Fruit fly (Drosophila melanogaster) whole organism, embryonic: Measurements from ENCODE around the gene Cyp12a5.
A peak's percentile ranks its signal among the peaks of the same experiment; 100 is the strongest.

ENCODE experiments used
- Aef1 ChIP-seq: fragments of 200-800 bp; sonication (Bioruptor generic); IDR thresholded peaks from 3 replicates; pipeline ENCODE4 v1.3.6; 2022; ENCODE audit warnings: missing biosample characterization, missing genetic modification characterization
- Atf3 ChIP-seq: fragments of 200-800 bp; sonication (Bioruptor generic); optimal IDR thresholded peaks from 3 replicates; lab custom pipeline; 2016; ENCODE audit warnings: missing biosample characterization, missing genetic modification characterization
- CG11504 ChIP-seq: fragments of 200-800 bp; sonication (Bioruptor generic); optimal IDR thresholded peaks from 3 replicates; lab custom pipeline; 2019; ENCODE audit warnings: missing biosample characterization, mild to moderate bottlenecking, missing genetic modification characterization, moderate library complexity
- CG12391 ChIP-seq: fragments of 200-800 bp; sonication (Bioruptor generic); optimal IDR thresholded peaks from 3 replicates; lab custom pipeline; 2018; ENCODE audit warnings: missing biosample characterization, mild to moderate bottlenecking, missing genetic modification characterization, moderate library complexity
- CG13287 ChIP-seq: fragments of 200-800 bp; sonication (Bioruptor generic); IDR thresholded peaks from 2 replicates; pipeline ENCODE4 v1.3.6; 2022; ENCODE audit warnings: missing biosample characterization, missing genetic modification characterization; ENCODE audit not compliant: partially characterized antibody
- CG15514 ChIP-seq: fragments of 200-800 bp; sonication (Bioruptor generic); optimal IDR thresholded peaks from 3 replicates; lab custom pipeline; 2017; ENCODE audit warnings: missing biosample characterization, missing genetic modification characterization, mild to moderate bottlenecking, moderate library complexity, missing genetic modification reagents
- CG1602 ChIP-seq: fragments of 200-800 bp; sonication (Bioruptor generic); optimal IDR thresholded peaks from 3 replicates; lab custom pipeline; 2016; ENCODE audit warnings: missing biosample characterization, missing genetic modification characterization
- CG16863 ChIP-seq: fragments of 200-800 bp; sonication (Bioruptor generic); optimal IDR thresholded peaks from 3 replicates; lab custom pipeline; 2016; ENCODE audit warnings: missing biosample characterization, missing genetic modification characterization
- CG1792 ChIP-seq: fragments of 200-800 bp; sonication (Bioruptor generic); optimal IDR thresholded peaks from 2 replicates; lab custom pipeline; 2016; ENCODE audit warnings: missing biosample characterization, missing genetic modification characterization
- CG32772 ChIP-seq: fragments of 200-800 bp; sonication (Bioruptor generic); IDR thresholded peaks from 2 replicates; pipeline ENCODE4 v1.3.6; 2022; ENCODE audit warnings: missing biosample characterization, missing genetic modification characterization
- CG33213 ChIP-seq: fragments of 200-800 bp; sonication (Bioruptor generic); optimal IDR thresholded peaks from 3 replicates; lab custom pipeline; 2016; ENCODE audit warnings: missing biosample characterization, missing genetic modification characterization
- CG3407 ChIP-seq: fragments of 200-800 bp; sonication (Bioruptor generic); optimal IDR thresholded peaks from 2 replicates; lab custom pipeline; 2018; ENCODE audit warnings: missing biosample characterization, mild to moderate bottlenecking, missing genetic modification characterization
- CG4282 ChIP-seq: fragments of 200-800 bp; sonication (Bioruptor generic); optimal IDR thresholded peaks from 2 replicates; lab custom pipeline; 2016; ENCODE audit warnings: missing biosample characterization, missing genetic modification characterization
- Dek ChIP-seq: fragments of 200-800 bp; sonication (Bioruptor generic); optimal IDR thresholded peaks from 3 replicates; lab custom pipeline; 2019; ENCODE audit warnings: missing biosample characterization, mild to moderate bottlenecking, missing genetic modification characterization, moderate library complexity
- Ets65A ChIP-seq: fragments of 200-800 bp; sonication (Bioruptor generic); peaks from one replicate; lab custom pipeline; 2016; ENCODE audit warnings: missing biosample characterization, missing genetic modification characterization
- Fer1 ChIP-seq: fragments of 200-800 bp; sonication (Bioruptor generic); optimal IDR thresholded peaks from 2 replicates; lab custom pipeline; 2017; ENCODE audit warnings: missing biosample characterization, mild to moderate bottlenecking, missing genetic modification characterization
- HHEX ChIP-seq: fragments of 200-800 bp; sonication (Bioruptor generic); optimal IDR thresholded peaks from 3 replicates; lab custom pipeline; 2017; ENCODE audit warnings: missing biosample characterization, mild to moderate bottlenecking, missing genetic modification characterization, missing genetic modification reagents
- Hey ChIP-seq: fragments of 200-800 bp; sonication (Bioruptor generic); optimal IDR thresholded peaks from 3 replicates; lab custom pipeline; 2018; ENCODE audit warnings: missing biosample characterization, mild to moderate bottlenecking, missing genetic modification characterization
- Hr51 ChIP-seq, 2 experiments: fragments of 200-800 bp; sonication (Bioruptor generic); optimal IDR thresholded peaks; 2 replicates in 1 of 2; 3 replicates in 1 of 2; lab custom pipeline; 2016 to 2018; ENCODE audit warnings: missing biosample characterization in 2 of 2, missing genetic modification characterization in 2 of 2, mild to moderate bottlenecking in 1 of 2, moderate library complexity in 1 of 2
- Usf ChIP-seq: fragments of 200-800 bp; sonication (Bioruptor generic); optimal IDR thresholded peaks from 2 replicates; lab custom pipeline; 2017; ENCODE audit warnings: missing genotype, missing biosample characterization, missing genetic modification characterization
- Vsx1 ChIP-seq: fragments of 200-800 bp; sonication (Bioruptor generic); optimal IDR thresholded peaks from 2 replicates; lab custom pipeline; 2017; ENCODE audit warnings: missing biosample characterization, mild to moderate bottlenecking, missing genetic modification characterization, missing genetic modification reagents
- ac ChIP-seq: fragments of 200-800 bp; sonication (Bioruptor generic); optimal IDR thresholded peaks from 3 replicates; lab custom pipeline; 2017; ENCODE audit warnings: missing biosample characterization, mild to moderate bottlenecking, missing genetic modification characterization
- ash1 ChIP-seq: fragments of 200-800 bp; sonication (Bioruptor generic); optimal IDR thresholded peaks from 2 replicates; lab custom pipeline; 2018; ENCODE audit warnings: missing biosample characterization, mild to moderate bottlenecking, missing genetic modification characterization
- bab2 ChIP-seq: fragments of 200-800 bp; sonication (Bioruptor generic); optimal IDR thresholded peaks from 2 replicates; lab custom pipeline; 2016; ENCODE audit warnings: missing biosample characterization, missing genetic modification characterization
- br ChIP-seq: fragments of >200 bp; optimal IDR thresholded peaks from 2 replicates; lab custom pipeline; 2017
- emc ChIP-seq: fragments of 200-800 bp; sonication (Bioruptor generic); optimal IDR thresholded peaks from 2 replicates; lab custom pipeline; 2016; ENCODE audit warnings: missing biosample characterization, missing genetic modification characterization
- ewg ChIP-seq: fragments of 200-800 bp; sonication (Bioruptor generic); optimal IDR thresholded peaks from 3 replicates; lab custom pipeline; 2017; ENCODE audit warnings: mild to moderate bottlenecking, missing biosample characterization, missing genetic modification reagents, missing genetic modification characterization
- fru ChIP-seq: fragments of >200 bp; optimal IDR thresholded peaks from 2 replicates; lab custom pipeline; 2017
- fu2 ChIP-seq: fragments of 200-800 bp; sonication (Bioruptor generic); optimal IDR thresholded peaks from 2 replicates; lab custom pipeline; 2016; ENCODE audit warnings: missing biosample characterization, missing genetic modification characterization
- gce ChIP-seq: fragments of 200-800 bp; sonication (Bioruptor generic); IDR thresholded peaks from 3 replicates; pipeline ENCODE4 v1.3.6; 2022; ENCODE audit warnings: missing biosample characterization, missing genetic modification characterization
- gcm2 ChIP-seq: fragments of 200-800 bp; sonication (Bioruptor generic); optimal IDR thresholded peaks from 2 replicates; lab custom pipeline; 2016; ENCODE audit warnings: missing biosample characterization, missing genetic modification characterization
- grau ChIP-seq: fragments of 200-800 bp; optimal IDR thresholded peaks from 3 replicates; lab custom pipeline; 2019; ENCODE audit warnings: missing biosample characterization, mild to moderate bottlenecking, missing genetic modification characterization, moderate library complexity
- knrl ChIP-seq: fragments of 200-800 bp; sonication (Bioruptor generic); IDR thresholded peaks from 3 replicates; pipeline ENCODE4 v1.3.6; 2022; ENCODE audit warnings: missing biosample characterization, missing genetic modification characterization; ENCODE audit not compliant: partially characterized antibody
- lilli ChIP-seq: fragments of 200-800 bp; sonication (Bioruptor generic); optimal IDR thresholded peaks from 3 replicates; lab custom pipeline; 2016; ENCODE audit warnings: missing biosample characterization, missing genetic modification characterization
- mam ChIP-seq: fragments of 200-800 bp; sonication (Bioruptor generic); optimal IDR thresholded peaks from 3 replicates; lab custom pipeline; 2016; ENCODE audit warnings: missing biosample characterization, missing genetic modification characterization
- nau ChIP-seq: fragments of 200-800 bp; sonication (Bioruptor generic); optimal IDR thresholded peaks from 3 replicates; lab custom pipeline; 2017; ENCODE audit warnings: missing biosample characterization, mild to moderate bottlenecking, missing genetic modification characterization, missing genetic modification reagents
- nerfin-1 ChIP-seq: fragments of 200-800 bp; sonication (Bioruptor generic); optimal IDR thresholded peaks from 3 replicates; lab custom pipeline; 2019; ENCODE audit warnings: missing biosample characterization, mild to moderate bottlenecking, missing genetic modification characterization, moderate library complexity
- oc ChIP-seq: fragments of 200-800 bp; sonication (Bioruptor generic); optimal IDR thresholded peaks from 2 replicates; lab custom pipeline; 2018; ENCODE audit warnings: missing biosample characterization, mild to moderate bottlenecking, missing genetic modification characterization, moderate library complexity
- pfk ChIP-seq: fragments of 200-800 bp; sonication (Bioruptor generic); optimal IDR thresholded peaks from 2 replicates; lab custom pipeline; 2018; ENCODE audit warnings: missing biosample characterization, mild to moderate bottlenecking, missing genetic modification characterization, moderate library complexity
- pita ChIP-seq: fragments of 200-800 bp; sonication (Bioruptor generic); optimal IDR thresholded peaks from 2 replicates; lab custom pipeline; 2017; ENCODE audit warnings: missing biosample characterization, mild to moderate bottlenecking, missing genetic modification characterization
- pros ChIP-seq: fragments of 200-800 bp; sonication (Bioruptor generic); optimal IDR thresholded peaks from 3 replicates; lab custom pipeline; 2019; ENCODE audit warnings: missing biosample characterization, mild to moderate bottlenecking, missing genetic modification characterization, moderate library complexity
- pzg ChIP-seq: fragments of 200-800 bp; sonication (Bioruptor generic); optimal IDR thresholded peaks from 3 replicates; lab custom pipeline; 2018; ENCODE audit warnings: missing biosample characterization, mild to moderate bottlenecking, missing genetic modification characterization, moderate library complexity
- so ChIP-seq: fragments of 200-800 bp; sonication (Bioruptor generic); IDR thresholded peaks from 3 replicates; pipeline ENCODE4 v1.3.6; 2022; ENCODE audit warnings: missing biosample characterization, missing genetic modification characterization
- tll ChIP-seq, 2 experiments: fragments of 200-800 bp in 1 of 2; fragments of >200 bp in 1 of 2; sonication (Bioruptor generic) in 1 of 2; optimal IDR thresholded peaks; 2 replicates each; lab custom pipeline; 2017 to 2019; ENCODE audit warnings: missing biosample characterization in 2 of 2, missing genetic modification characterization in 2 of 2, mild to moderate bottlenecking in 1 of 2, moderate library complexity in 1 of 2
- tna ChIP-seq: fragments of 200-800 bp; sonication (Bioruptor generic); IDR thresholded peaks from 2 replicates; pipeline ENCODE4 v1.3.6; 2022; ENCODE audit warnings: missing biosample characterization, missing genetic modification characterization; ENCODE audit not compliant: partially characterized antibody
- toy ChIP-seq: fragments of 200-800 bp; sonication (Bioruptor generic); IDR thresholded peaks from 2 replicates; pipeline ENCODE4 v1.3.6; 2022; ENCODE audit warnings: missing biosample characterization, missing genetic modification characterization
- ttk ChIP-seq: fragments of 200-800 bp; sonication (Bioruptor generic); IDR thresholded peaks from 2 replicates; pipeline ENCODE4 v2.1.2; 2022; ENCODE audit warnings: missing biosample characterization, missing genetic modification characterization
- unc-4 ChIP-seq: fragments of 200-800 bp; sonication (Bioruptor generic); IDR thresholded peaks from 2 replicates; pipeline ENCODE4 v1.3.6; 2022; ENCODE audit warnings: missing biosample characterization, missing genetic modification characterization; ENCODE audit not compliant: partially characterized antibody

The Cyp12a5 gene

dm6 chr3R:19151848-19152787, 19.7 kb downstream of the Cyp12a5 start (continued):
- TF ChIP-seq CG3407 (no peak), knrl (GFP tag; lab: Robert Waterston, UW) (no peak), Dek (tag; lab: Kevin White, UChicago) (peak; percentile 30), ash1 (no peak), toy (GFP tag; lab: Robert Waterston, UW) (no peak), CG32772 (GFP tag; lab: Robert Waterston, UW) (0 out of 2 replicates have a peak, but pooled peaks have one; percentile 11), ttk (GFP tag; lab: Robert Waterston, UW) (peak; percentile 67), CG15514 (no peak), CG4282 (no peak), CG1792 (no peak), Vsx1 (GFP tag; lab: Kevin White, UChicago) (peak; percentile 36), Usf (GFP tag; lab: Kevin White, UChicago) (no peak), grau (peak; percentile 46), CG16863 (GFP tag; lab: Kevin White, UChicago) (no peak), mam (GFP tag; lab: Kevin White, UChicago) (no peak), ewg (GFP tag; lab: Kevin White, UChicago) (no peak), fru (lab: Kevin White, UChicago) (no peak), CG12391 (peak; percentile 45), tna (no peak), pzg (GFP tag; lab: Kevin White, UChicago) (no peak), pfk (GFP tag; lab: Kevin White, UChicago) (no peak), gce (GFP tag; lab: Robert Waterston, UW) (no peak), Hey (tag; lab: Kevin White, UChicago) (no peak), unc-4 (no peak), Ets65A (no peak), pros (GFP tag; lab: Kevin White, UChicago) (no peak), nerfin-1 (tag; lab: Kevin White, UChicago) (no peak), Fer1 (GFP tag; lab: Kevin White, UChicago) (no peak), CG33213 (no peak), CG13287 (no peak), fu2 (no peak), nau (GFP tag; lab: Kevin White, UChicago) (no peak), oc (peak; percentile 35), bab2 (no peak), lilli (GFP tag; lab: Kevin White, UChicago) (no peak), tll (GFP tag; optimal IDR thresholded peaks at IDR 0.05; lab: Kevin White, UChicago) (no peak), gcm2 (no peak), CG11504 (peak; percentile 53), HHEX (GFP tag; lab: Kevin White, UChicago) (no peak), ac (GFP tag; lab: Kevin White, UChicago) (no peak), Atf3 (GFP tag; lab: Kevin White, UChicago) (no peak), br (lab: Kevin White, UChicago) (no peak), so (GFP tag; lab: Robert Waterston, UW) (no peak; the same call in 2 of the 3 replicates), Aef1 (GFP tag; lab: Robert Waterston, UW) (peak; percentile 41; the same call in 1 of the 3 replicates), Hr51 (GFP tag; optimal IDR thresholded peaks at IDR 0.05; lab: Kevin White, UChicago) (peak in 1 of 2 experiments; percentile 54), CG1602 (no peak), pita (GFP tag; lab: Kevin White, UChicago) (no peak), emc (GFP tag; lab: Kevin White, UChicago) (no peak)
